Worm (Caenorhabditis elegans): ENCODE measurements around the gene atg-13.

DNA sequence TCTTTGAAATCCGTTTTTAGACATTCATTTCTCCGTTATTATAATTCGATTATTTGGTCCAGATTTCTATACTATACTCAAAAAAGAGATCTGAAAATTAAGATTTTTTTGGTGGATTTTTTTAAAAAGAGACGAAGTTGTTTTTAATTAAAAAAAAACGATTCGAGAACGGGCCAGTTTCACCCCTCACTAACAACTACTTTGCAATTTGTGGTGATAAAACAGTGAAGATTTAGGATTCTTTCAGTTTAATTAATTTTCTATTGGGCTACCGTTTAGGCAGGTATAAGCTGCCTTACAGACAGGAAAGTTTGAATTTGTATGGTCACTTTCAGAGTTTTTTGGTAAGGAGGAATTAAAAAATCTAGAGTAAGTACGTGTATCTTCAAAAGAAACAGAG is 43.1 kb upstream of the atg-13 start, which contains the start of gene unc-36:
- TF ChIP-seq dpl-1 (GFP tag; optimal IDR thresholded peaks at IDR 0.05), result no peak
- no peak for TF ChIP-seq unc-130 (GFP tag; optimal IDR thresholded peaks at IDR 0.05)
- TF ChIP-seq unc-62 (GFP tag; optimal IDR thresholded peaks at IDR 0.05), result no peak
- TF ChIP-seq repo-1 (tag; optimal IDR thresholded peaks at IDR 0.05), result no peak
- TF ChIP-seq F23B12.7 (tag; optimal IDR thresholded peaks at IDR 0.05; ENCODE audit: insufficient read depth), result no peak
- no peak for TF ChIP-seq efl-1 (GFP tag; optimal IDR thresholded peaks at IDR 0.05)
- no peak for TF ChIP-seq let-607 (tag; optimal IDR thresholded peaks at IDR 0.05)
- TF ChIP-seq B0019.2 (GFP tag; conservative IDR thresholded peaks at IDR 0.05), result no peak
- TF ChIP-seq pbrm-1 (GFP tag; IDR thresholded peaks at IDR 0.05), result no peak
- TF ChIP-seq ceh-91 (GFP tag; IDR thresholded peaks at IDR 0.05), result no peak
- TF ChIP-seq F22D6.2 (tag; optimal IDR thresholded peaks at IDR 0.05), result no peak
- no peak for TF ChIP-seq ztf-25 (GFP tag; IDR thresholded peaks at IDR 0.05)
- no peak for TF ChIP-seq egrh-3 (GFP tag; IDR thresholded peaks at IDR 0.05)
- no peak for TF ChIP-seq pha-4 (tag; optimal IDR thresholded peaks at IDR 0.05)
